Fruit fly (Drosophila melanogaster) S2 (cell line): ENCODE measurements around the gene CG12112.
A peak's percentile ranks its signal among the peaks of the same experiment; 100 is the strongest.

Experiments used
- CG8478 ChIP-seq: fragments of >200 bp; optimal IDR thresholded peaks from 2 replicates; lab custom pipeline; 2018
- CTCF ChIP-seq, 2 experiments: fragments of >200 bp; optimal IDR thresholded peaks; 2 replicates each; lab custom pipeline; 2018

dm6 chrX:8573744-8574484, 13.9 kb upstream of the CG12112 start, which contains the start of gene CG12065:
- TF ChIP-seq CTCF (optimal IDR thresholded peaks at IDR 0.05; lab: Kevin White, UChicago) (peak in 1 of 2 experiments; percentile 8), CG8478 (lab: Kevin White, UChicago) (no peak)
